Worm (Caenorhabditis elegans) whole organism, L4/young adult: ENCODE results near the gene srh-123.

Experiments used
- W03F9.2 ChIP-seq: fragments of 150-350 bp; optimal IDR thresholded peaks from 2 replicates; lab custom pipeline; 2014; ENCODE audit warnings: missing biosample characterization, missing genetic modification characterization
- dao-5 ChIP-seq: sonication (generic microtip); optimal IDR thresholded peaks from 2 replicates; lab custom pipeline; 2016; ENCODE audit warnings: missing genotype, missing genetic modification characterization, moderate library complexity, missing compliant biosample characterization
- him-1 ChIP-seq: sonication (generic microtip); optimal IDR thresholded peaks from 2 replicates; lab custom pipeline; 2016; ENCODE audit warnings: missing genotype, missing genetic modification reagents, missing genetic modification characterization, missing compliant biosample characterization

DNA sequence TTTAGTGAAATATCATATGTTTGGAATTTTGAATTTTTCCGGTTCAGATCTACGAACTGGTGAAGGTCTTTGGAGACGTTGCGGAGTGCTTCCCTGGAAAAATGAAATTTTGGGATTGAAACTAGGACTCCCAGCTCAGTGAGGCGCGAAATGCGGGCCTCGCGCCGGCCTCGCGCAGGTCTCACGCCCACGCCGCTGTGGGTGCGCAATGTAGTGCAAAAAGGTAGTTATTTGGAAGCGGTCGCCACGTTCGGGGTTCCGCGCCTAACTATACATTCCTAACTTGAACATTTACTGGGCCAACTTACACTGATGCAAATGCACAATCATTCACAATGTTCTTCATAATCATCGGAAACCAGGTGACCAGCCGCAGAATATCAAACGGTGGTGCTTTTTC is 26.3 kb downstream of the srh-123 start:
- TF ChIP-seq him-1 (tag; lab: Kevin White, UChicago) (no peak), dao-5 (no peak), W03F9.2 (no peak)
